Worm (Caenorhabditis elegans) whole organism, L1 larva: Measurements from ENCODE around the gene penr-1.

ENCODE experiments used
- C16A3.4 ChIP-seq: fragments of 150-350 bp; optimal IDR thresholded peaks from 2 replicates; lab custom pipeline; 2014; ENCODE audit warnings: missing biosample characterization, missing genetic modification characterization
- F16B12.6 ChIP-seq: fragments of 150-350 bp; optimal IDR thresholded peaks from 2 replicates; lab custom pipeline; 2014; ENCODE audit warnings: missing biosample characterization, missing genetic modification characterization
- aha-1 ChIP-seq: fragments of 150-350 bp; optimal IDR thresholded peaks from 2 replicates; lab custom pipeline; 2014; ENCODE audit warnings: missing biosample characterization, missing genetic modification characterization
- ceh-63 ChIP-seq: fragments of 200-800 bp; sonication (Bioruptor generic); optimal IDR thresholded peaks from 2 replicates; lab custom pipeline; 2018; ENCODE audit warnings: mild to moderate bottlenecking, missing genetic modification characterization, missing compliant biosample characterization
- ceh-8 ChIP-seq: fragments of 200-800 bp; sonication (Bioruptor generic); optimal IDR thresholded peaks from 2 replicates; lab custom pipeline; 2018; ENCODE audit warnings: mild to moderate bottlenecking, missing genetic modification characterization, moderate library complexity, missing compliant biosample characterization
- ceh-88 ChIP-seq: fragments of 200-800 bp; sonication (Bioruptor generic); IDR thresholded peaks from 2 replicates; pipeline ENCODE4 v1.3.6; 2022; ENCODE audit warnings: missing genetic modification characterization, missing compliant biosample characterization
- dsc-1 ChIP-seq: sonication (generic microtip); optimal IDR thresholded peaks from 2 replicates; lab custom pipeline; 2016; ENCODE audit warnings: mild to moderate bottlenecking, missing genetic modification characterization, missing compliant biosample characterization
- efl-1 ChIP-seq, 4 experiments: fragments of 150-350 bp; optimal IDR thresholded peaks in 3 of 4; peaks in 1 of 4; 1 replicate in 1 of 4; 2 replicates in 3 of 4; lab custom pipeline; 2014; ENCODE audit warnings: missing biosample characterization in 2 of 4, missing genetic modification characterization in 2 of 4, missing genetic modification reagents in 2 of 4
- efl-3 ChIP-seq: fragments of 200-800 bp; sonication (Bioruptor generic); optimal IDR thresholded peaks from 2 replicates; lab custom pipeline; 2018; ENCODE audit warnings: mild to moderate bottlenecking, missing genetic modification characterization, missing compliant biosample characterization
- fkh-10 ChIP-seq: sonication (generic microtip); optimal IDR thresholded peaks from 2 replicates; lab custom pipeline; 2017; ENCODE audit warnings: missing biosample characterization, missing genetic modification reagents, missing genetic modification characterization
- fkh-4 ChIP-seq: sonication (generic microtip); optimal IDR thresholded peaks from 2 replicates; lab custom pipeline; 2016; ENCODE audit warnings: missing compliant biosample characterization, missing genetic modification characterization, borderline replicate concordance
- fkh-8 ChIP-seq: sonication (generic microtip); optimal IDR thresholded peaks from 2 replicates; lab custom pipeline; 2016; ENCODE audit warnings: mild to moderate bottlenecking, missing genetic modification characterization, missing compliant biosample characterization
- hpl-2 ChIP-seq: fragments of 150-350 bp; optimal IDR thresholded peaks from 2 replicates; lab custom pipeline; 2014; ENCODE audit warnings: missing biosample characterization, missing genetic modification reagents, missing genetic modification characterization
- lin-14 ChIP-seq: fragments of 200-800 bp; sonication (Bioruptor generic); optimal IDR thresholded peaks from 2 replicates; lab custom pipeline; 2018; ENCODE audit warnings: mild to moderate bottlenecking, missing genetic modification characterization, moderate library complexity, missing compliant biosample characterization
- lin-15B ChIP-seq: fragments of 150-350 bp; sonication (generic microtip); optimal IDR thresholded peaks from 3 replicates; lab custom pipeline; 2014; ENCODE audit warnings: missing biosample characterization, missing genetic modification characterization
- lin-35 ChIP-seq, 2 experiments: fragments of 150-350 bp; optimal IDR thresholded peaks; 2 replicates each; lab custom pipeline; 2014; ENCODE audit warnings: missing biosample characterization in 2 of 2, missing genetic modification characterization in 2 of 2, missing genetic modification reagents in 2 of 2
- lsy-2 ChIP-seq, 2 experiments: fragments of 150-350 bp; optimal IDR thresholded peaks; 2 replicates each; lab custom pipeline; 2014; ENCODE audit warnings: missing biosample characterization in 2 of 2, missing genetic modification characterization in 2 of 2
- mdl-1 ChIP-seq, 2 experiments: fragments of 150-350 bp; optimal IDR thresholded peaks; 2 replicates each; lab custom pipeline; 2014 to 2017; ENCODE audit warnings: missing biosample characterization in 2 of 2, missing genetic modification characterization in 2 of 2, inconsistent platforms in 1 of 2
- mep-1 ChIP-seq: fragments of 150-350 bp; optimal IDR thresholded peaks from 2 replicates; lab custom pipeline; 2014; ENCODE audit warnings: missing biosample characterization, missing genetic modification characterization
- nhr-11 ChIP-seq: fragments of 150-350 bp; optimal IDR thresholded peaks from 2 replicates; lab custom pipeline; 2014; ENCODE audit warnings: missing biosample characterization, missing genetic modification characterization
- nhr-12 ChIP-seq: sonication (generic microtip); optimal IDR thresholded peaks from 2 replicates; lab custom pipeline; 2017; ENCODE audit warnings: missing biosample characterization, missing genetic modification characterization
- nhr-19 ChIP-seq: fragments of 200-800 bp; sonication (Bioruptor generic); conservative IDR thresholded peaks from 2 replicates; pipeline ENCODE4 v1.3.6; 2022; ENCODE audit warnings: missing genetic modification characterization, missing compliant biosample characterization
- nhr-20 ChIP-seq: sonication (generic microtip); optimal IDR thresholded peaks from 2 replicates; lab custom pipeline; 2016; ENCODE audit warnings: mild to moderate bottlenecking, missing genetic modification characterization, missing compliant biosample characterization
- nhr-28 ChIP-seq: fragments of 150-350 bp; optimal IDR thresholded peaks from 2 replicates; lab custom pipeline; 2014; ENCODE audit warnings: missing biosample characterization, missing genetic modification characterization
- nhr-71 ChIP-seq: sonication (generic microtip); optimal IDR thresholded peaks from 2 replicates; lab custom pipeline; 2016; ENCODE audit warnings: mild to moderate bottlenecking, missing genetic modification characterization, moderate library complexity, missing compliant biosample characterization
- nhr-85 ChIP-seq: sonication (generic microtip); peaks from one replicate; lab custom pipeline; 2016; ENCODE audit warnings: missing genetic modification characterization, inconsistent platforms, missing compliant biosample characterization
- nhr-90 ChIP-seq: sonication (generic microtip); optimal IDR thresholded peaks from 2 replicates; lab custom pipeline; 2016; ENCODE audit warnings: mild to moderate bottlenecking, missing genetic modification characterization, missing compliant biosample characterization; ENCODE audit not compliant: poor library complexity
- pag-3 ChIP-seq: sonication (generic microtip); optimal IDR thresholded peaks from 2 replicates; lab custom pipeline; 2017; ENCODE audit warnings: missing genetic modification characterization, mild to moderate bottlenecking, missing compliant biosample characterization, antibody characterized with exemption, borderline replicate concordance; ENCODE audit not compliant: insufficient read depth
- rnt-1 ChIP-seq: sonication (generic microtip); optimal IDR thresholded peaks from 2 replicates; lab custom pipeline; 2016; ENCODE audit warnings: mild to moderate bottlenecking, missing genetic modification characterization, moderate library complexity, missing compliant biosample characterization
- snu-23 ChIP-seq: sonication (generic microtip); optimal IDR thresholded peaks from 2 replicates; lab custom pipeline; 2016; ENCODE audit warnings: missing genetic modification characterization, missing compliant biosample characterization
- sptf-1 ChIP-seq: fragments of 150-350 bp; optimal IDR thresholded peaks from 2 replicates; lab custom pipeline; 2014; ENCODE audit warnings: missing biosample characterization, missing genetic modification characterization
- sup-37 ChIP-seq: fragments of 200-800 bp; sonication (Bioruptor generic); optimal IDR thresholded peaks from 2 replicates; lab custom pipeline; 2018; ENCODE audit warnings: mild to moderate bottlenecking, missing genetic modification characterization, missing compliant biosample characterization
- tbx-2 ChIP-seq: sonication (generic microtip); optimal IDR thresholded peaks from 2 replicates; lab custom pipeline; 2016; ENCODE audit warnings: missing genetic modification characterization, missing compliant biosample characterization
- unc-130 ChIP-seq: fragments of 150-350 bp; optimal IDR thresholded peaks from 2 replicates; lab custom pipeline; 2017; ENCODE audit warnings: missing biosample characterization, missing genetic modification characterization, inconsistent platforms
- unc-30 ChIP-seq: sonication (generic microtip); optimal IDR thresholded peaks from 2 replicates; lab custom pipeline; 2017; ENCODE audit warnings: missing biosample characterization, missing genetic modification characterization
- unc-98 ChIP-seq: fragments of 200-800 bp; sonication (Bioruptor generic); IDR thresholded peaks from 2 replicates; pipeline ENCODE4 v1.3.6; 2022; ENCODE audit warnings: missing genetic modification characterization, missing compliant biosample characterization
- xbp-1 ChIP-seq: sonication (generic microtip); optimal IDR thresholded peaks from 2 replicates; lab custom pipeline; 2016; ENCODE audit warnings: missing genetic modification characterization, missing compliant biosample characterization
- ztf-4 ChIP-seq: fragments of 150-350 bp; optimal IDR thresholded peaks from 2 replicates; lab custom pipeline; 2014; ENCODE audit warnings: missing biosample characterization, missing genetic modification characterization

The penr-1 gene

DNA sequence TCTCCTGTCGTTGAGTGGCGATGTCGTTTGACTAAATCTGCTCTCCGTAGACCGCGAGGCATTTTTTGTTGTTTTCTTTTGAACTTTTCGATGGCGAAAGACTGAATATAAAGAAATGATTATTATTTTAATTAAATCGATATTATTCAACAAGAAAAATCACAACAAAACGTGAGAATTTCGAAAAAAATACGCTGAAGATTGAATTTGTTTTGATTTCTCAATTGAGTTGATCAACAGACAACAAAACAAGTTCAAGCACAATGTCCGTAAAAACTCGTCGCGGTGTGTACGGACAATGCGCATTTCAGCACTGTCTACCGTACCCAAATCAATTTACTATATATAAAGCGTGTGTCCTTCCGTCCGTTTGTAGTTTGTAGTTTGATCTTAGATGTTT lies 8.7 kb downstream of the penr-1 start, which contains the start of gene B0238.9:
Gene B0238.9, minus strand, starts transcription at position 101 of the 400 bp plus-strand sequence.
- no peak for TF ChIP-seq fkh-10 (GFP tag; lab: Kevin White, UChicago)
- no peak for TF ChIP-seq C16A3.4 (tag; lab: Kevin White, UChicago)
- TF ChIP-seq mep-1 (tag; lab: Kevin White, UChicago), result no peak
- no peak for TF ChIP-seq efl-3 (GFP tag; lab: Kevin White, UChicago)
- no peak for TF ChIP-seq efl-1 (optimal IDR thresholded peaks at IDR 0.05; lab: Kevin White, UChicago)
- TF ChIP-seq efl-1 (GFP tag; optimal IDR thresholded peaks at IDR 0.05 in 1 of 2; lab: Kevin White, UChicago), result no peak
- TF ChIP-seq sup-37 (GFP tag; lab: Kevin White, UChicago), result no peak
- no peak for TF ChIP-seq aha-1 (tag; lab: Kevin White, UChicago)
- no peak for TF ChIP-seq pag-3 (tag; lab: Kevin White, UChicago)
- TF ChIP-seq sptf-1 (tag; lab: Kevin White, UChicago), result no peak
- TF ChIP-seq, all 84 proteins: peak for 0

DNA sequence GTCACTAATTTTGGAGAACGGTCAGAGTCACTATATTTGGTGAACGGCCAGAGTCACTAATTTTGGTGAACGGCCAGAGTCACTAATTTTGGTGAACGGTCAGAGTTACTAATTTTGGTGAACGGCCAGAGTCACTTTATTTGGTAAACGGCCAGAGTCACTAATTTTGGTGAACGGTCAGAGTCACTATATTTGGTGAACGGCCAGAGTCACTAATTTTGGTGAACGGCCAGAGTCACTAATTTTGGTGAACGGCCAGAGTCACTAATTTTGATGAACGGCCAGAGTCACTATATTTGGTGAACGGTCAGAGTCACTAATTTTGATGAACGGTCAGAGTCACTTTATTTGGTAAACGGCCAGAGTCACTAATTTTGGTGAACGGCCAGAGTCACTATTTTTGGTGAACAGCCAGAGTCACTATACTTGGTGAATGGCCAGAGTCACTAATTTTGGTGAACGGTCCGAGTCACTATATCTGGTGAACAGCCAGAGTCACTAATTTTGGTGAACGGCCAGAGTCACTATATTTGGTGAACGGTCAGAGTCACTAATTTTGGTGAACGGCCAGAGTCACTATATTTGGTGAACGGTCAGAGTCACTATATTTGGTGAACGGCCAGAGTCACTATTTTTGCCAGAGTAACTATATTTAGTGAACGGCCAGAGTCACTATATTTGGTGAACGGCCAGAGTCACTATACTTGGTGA lies 15.1 kb downstream of the penr-1 start:
- TF ChIP-seq ceh-63, result peak; percentile 46
- peak; percentile 35 for TF ChIP-seq ceh-8 (GFP tag; lab: Kevin White, UChicago)

DNA sequence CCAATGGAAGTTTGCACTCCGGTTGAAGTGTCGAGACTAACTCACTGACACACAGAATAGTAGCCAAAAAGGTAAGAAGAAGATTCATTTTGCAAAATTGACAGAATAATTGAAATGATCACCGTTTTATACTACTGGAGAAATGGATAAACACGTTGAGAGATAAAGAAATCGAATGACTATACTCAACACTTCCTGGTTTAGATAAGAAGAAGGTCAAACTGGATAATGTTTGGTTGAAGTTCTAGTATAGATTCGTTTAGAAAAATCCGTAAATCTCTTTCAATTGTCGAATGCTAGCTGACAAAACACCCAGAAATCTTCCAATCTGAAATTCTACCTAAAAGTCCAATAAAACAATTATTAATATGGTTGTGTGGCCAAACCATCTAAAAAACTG lies 18.0 kb downstream of the penr-1 start, which contains the start of gene Y49G5A.1:
Gene Y49G5A.1, minus strand, starts transcription at position 101 of the 400 bp plus-strand sequence.
- TF ChIP-seq fkh-8 (no peak), rnt-1 (tag; lab: Kevin White, UChicago) (no peak), unc-130 (no peak), nhr-28 (tag; lab: Kevin White, UChicago) (no peak), unc-30 (tag; lab: Kevin White, UChicago) (no peak), ceh-63 (no peak), lin-35 (GFP tag; optimal IDR thresholded peaks at IDR 0.05; lab: Kevin White, UChicago) (no peak), nhr-85 (tag; lab: Kevin White, UChicago) (no peak), sptf-1 (tag; lab: Kevin White, UChicago) (no peak), nhr-90 (tag; lab: Kevin White, UChicago) (no peak)
- TF ChIP-seq, all 84 proteins: peak for 0

DNA sequence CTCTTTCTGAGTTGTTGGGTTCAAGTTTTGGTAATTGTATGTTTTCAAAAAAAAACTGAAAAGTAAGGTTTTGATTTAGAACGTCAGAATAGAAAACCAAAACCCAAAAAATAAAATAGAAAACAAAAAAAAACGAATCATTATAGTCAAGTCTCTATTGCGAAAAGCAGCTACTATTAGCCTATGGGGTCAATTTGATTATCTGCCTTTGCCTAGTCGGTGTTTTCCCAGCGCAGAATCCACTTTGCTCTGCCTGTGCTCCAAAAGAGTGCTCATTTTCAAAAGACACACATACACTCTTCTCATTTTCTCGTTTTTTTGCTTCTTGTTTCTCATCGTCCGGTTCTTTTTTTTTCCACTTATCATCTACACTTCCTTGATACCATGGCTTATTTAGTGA lies 19.4 kb downstream of the penr-1 start:
- TF ChIP-seq F16B12.6 (no peak), xbp-1 (tag; lab: Kevin White, UChicago) (no peak), fkh-8 (no peak), unc-98 (GFP tag; lab: Robert Waterston, UW) (no peak), hpl-2 (no peak)

DNA sequence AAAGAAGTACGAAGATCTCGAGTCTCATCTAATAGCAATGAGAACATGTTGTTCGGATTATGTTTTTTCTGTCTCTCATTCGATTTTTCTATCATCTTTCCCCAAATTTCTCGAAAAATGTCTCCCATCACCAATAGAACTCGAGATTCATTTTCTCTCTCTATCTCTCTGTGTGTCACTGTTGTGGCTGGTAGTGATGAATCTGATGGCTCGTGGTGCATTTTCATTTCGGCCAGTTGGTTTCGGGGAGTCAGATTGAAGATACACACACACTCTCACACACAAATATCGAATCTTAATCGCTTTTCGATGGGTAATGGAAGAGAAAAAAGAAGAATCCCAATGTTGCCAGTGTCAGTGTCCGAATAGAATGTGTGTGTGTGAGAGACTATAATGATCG lies 26.7 kb downstream of the penr-1 start:
- TF ChIP-seq C16A3.4 (tag; lab: Kevin White, UChicago), result no peak
- peak; percentile 94 for TF ChIP-seq dsc-1 (tag; lab: Kevin White, UChicago)
- TF ChIP-seq sup-37 (GFP tag; lab: Kevin White, UChicago), result no peak
- TF ChIP-seq fkh-10 (GFP tag; lab: Kevin White, UChicago), result no peak
- TF ChIP-seq sptf-1 (tag; lab: Kevin White, UChicago), result no peak
- TF ChIP-seq ztf-4 (tag; lab: Kevin White, UChicago), result peak; percentile 9
- TF ChIP-seq ceh-88, result no peak
- peak; percentile 81 for TF ChIP-seq lin-14 (GFP tag; lab: Kevin White, UChicago)
- peak; percentile 40 for TF ChIP-seq rnt-1 (tag; lab: Kevin White, UChicago)
- peak; percentile 3 for TF ChIP-seq unc-130
- TF ChIP-seq nhr-20 (tag; lab: Kevin White, UChicago), result peak; percentile 17
- peak; percentile 22; the same call in 1 of the 2 replicates for TF ChIP-seq nhr-19 (GFP tag; lab: Robert Waterston, UW)
- no peak for TF ChIP-seq nhr-12
- no peak for TF ChIP-seq nhr-11 (tag; lab: Kevin White, UChicago)
- no peak for TF ChIP-seq ceh-8 (GFP tag; lab: Kevin White, UChicago)
- peak; percentile 36 for TF ChIP-seq snu-23
- TF ChIP-seq mdl-1 (tag; optimal IDR thresholded peaks at IDR 0.05; lab: Kevin White, UChicago), result peak in 1 of 2 experiments; percentile 56
- TF ChIP-seq lin-15B (tag; lab: Kevin White, UChicago), result no peak
- TF ChIP-seq tbx-2 (tag; lab: Kevin White, UChicago), result peak; percentile 18
- peak in 1 of 2 experiments; percentile 9 for TF ChIP-seq efl-1 (optimal IDR thresholded peaks at IDR 0.05; lab: Kevin White, UChicago)
- TF ChIP-seq efl-1 (GFP tag; optimal IDR thresholded peaks at IDR 0.05 in 1 of 2; lab: Kevin White, UChicago), result no peak
- TF ChIP-seq lsy-2 (tag; optimal IDR thresholded peaks at IDR 0.05; lab: Kevin White, UChicago), result peak in 1 of 2 experiments; percentile 55
- peak; percentile 53 for TF ChIP-seq fkh-4 (tag; lab: Kevin White, UChicago)
- peak; percentile 72 for TF ChIP-seq nhr-71 (tag; lab: Kevin White, UChicago)
